Fruit fly (Drosophila melanogaster): ENCODE data around the gene Taf6.

- no peak for TF ChIP-seq pan (optimal IDR thresholded peaks at IDR 0.05)
- TF ChIP-seq EcR (GFP tag; optimal IDR thresholded peaks at IDR 0.05), result no peak
Measured at dm6 chr3L:19634788-19635448, 36.0 kb downstream of the Taf6 start.
